Worm (Caenorhabditis elegans) whole organism, L4 larva: Measurements from ENCODE around the gene gcy-22.
A peak's percentile ranks its signal among the peaks of the same experiment; 100 is the strongest.

Experiments used
- D1046.2 ChIP-seq: fragments of 200-800 bp; sonication (Bioruptor generic); IDR thresholded peaks from 2 replicates; pipeline ENCODE4 v1.3.6; 2022; ENCODE audit warnings: missing genetic modification characterization, missing compliant biosample characterization
- F10B5.3 ChIP-seq: sonication (generic microtip); optimal IDR thresholded peaks from 2 replicates; lab custom pipeline; 2016; ENCODE audit warnings: mild to moderate bottlenecking, missing genetic modification characterization, missing compliant biosample characterization
- F26F4.8 ChIP-seq: fragments of 200-800 bp; sonication (Bioruptor generic); conservative IDR thresholded peaks from 2 replicates; pipeline ENCODE4 v1.3.6; 2022; ENCODE audit warnings: missing genetic modification characterization, missing compliant biosample characterization
- F37D6.2 ChIP-seq: sonication (generic microtip); optimal IDR thresholded peaks from 2 replicates; lab custom pipeline; 2016; ENCODE audit warnings: mild to moderate bottlenecking, missing genetic modification characterization, missing compliant biosample characterization
- T26A8.4 ChIP-seq: fragments of 200-800 bp; sonication (Bioruptor generic); IDR thresholded peaks from 2 replicates; pipeline ENCODE4 v1.3.6; 2022; ENCODE audit warnings: missing genetic modification characterization, missing compliant biosample characterization
- Y105C5A.15 ChIP-seq: fragments of 200-800 bp; sonication (Bioruptor generic); IDR thresholded peaks from 2 replicates; pipeline ENCODE4 v1.3.6; 2022; ENCODE audit warnings: missing genetic modification characterization, missing compliant biosample characterization
- Y5F2A.4 ChIP-seq: fragments of 200-800 bp; sonication (Bioruptor generic); optimal IDR thresholded peaks from 2 replicates; lab custom pipeline; 2018; ENCODE audit warnings: mild to moderate bottlenecking, missing genetic modification characterization, missing compliant biosample characterization
- Y75B8A.6 ChIP-seq: fragments of 200-800 bp; sonication (Bioruptor generic); IDR thresholded peaks from 2 replicates; pipeline ENCODE4 v1.3.6; 2022; ENCODE audit warnings: missing genetic modification reagents, missing genetic modification characterization, missing compliant biosample characterization
- ZK337.2 ChIP-seq: fragments of 200-800 bp; sonication (Bioruptor generic); IDR thresholded peaks from 2 replicates; pipeline ENCODE4 v1.3.6; 2022; ENCODE audit warnings: missing genetic modification reagents, missing genetic modification characterization, missing compliant biosample characterization
- ZK546.5 ChIP-seq, 2 experiments: sonication (generic microtip); optimal IDR thresholded peaks; 2 replicates each; lab custom pipeline; 2017; ENCODE audit warnings: missing biosample characterization in 2 of 2, missing genetic modification characterization in 2 of 2
- ama-1 ChIP-seq: fragments of 150-350 bp; optimal IDR thresholded peaks from 2 replicates; lab custom pipeline; 2014; ENCODE audit warnings: inconsistent platforms, mixed read lengths
- arid-1 ChIP-seq: fragments of 200-800 bp; sonication (Bioruptor generic); conservative IDR thresholded peaks from 2 replicates; pipeline ENCODE4 v1.3.6; 2022; ENCODE audit warnings: missing genetic modification reagents, missing genetic modification characterization, missing compliant biosample characterization
- ces-1 ChIP-seq: fragments of 150-350 bp; sonication (generic microtip); optimal IDR thresholded peaks from 4 replicates; lab custom pipeline; 2014; ENCODE audit warnings: missing biosample characterization, missing genetic modification reagents, missing genetic modification characterization
- cey-2 ChIP-seq: sonication (generic microtip); optimal IDR thresholded peaks from 3 replicates; lab custom pipeline; 2017; ENCODE audit warnings: missing genetic modification characterization, mild to moderate bottlenecking, missing compliant biosample characterization, antibody characterized with exemption, borderline replicate concordance; ENCODE audit not compliant: insufficient read depth
- ctbp-1 ChIP-seq: fragments of 200-800 bp; sonication (Bioruptor generic); IDR thresholded peaks from 2 replicates; pipeline ENCODE4 v1.3.6; 2022; ENCODE audit warnings: missing genetic modification reagents, missing genetic modification characterization, missing compliant biosample characterization
- daf-12 ChIP-seq: fragments of 150-350 bp; optimal IDR thresholded peaks from 2 replicates; lab custom pipeline; 2014; ENCODE audit warnings: missing biosample characterization, missing genetic modification reagents, missing genetic modification characterization
- daf-16 ChIP-seq, 3 experiments: sonication (generic microtip); optimal IDR thresholded peaks; 2 replicates each; lab custom pipeline; 2016 to 2017; ENCODE audit warnings: missing genetic modification characterization in 3 of 3, missing genetic modification reagents in 3 of 3, mild to moderate bottlenecking in 2 of 3, missing compliant biosample characterization in 2 of 3, missing biosample characterization in 1 of 3, moderate library complexity in 1 of 3
- dpl-1 ChIP-seq: fragments of 150-350 bp; optimal IDR thresholded peaks from 2 replicates; lab custom pipeline; 2014; ENCODE audit warnings: missing biosample characterization, missing genetic modification reagents, missing genetic modification characterization
- duxl-1 ChIP-seq: sonication (generic microtip); optimal IDR thresholded peaks from 2 replicates; lab custom pipeline; 2016; ENCODE audit warnings: mild to moderate bottlenecking, missing genetic modification characterization, moderate library complexity, missing compliant biosample characterization; ENCODE audit not compliant: poor library complexity
- dve-1 ChIP-seq: sonication (generic microtip); optimal IDR thresholded peaks from 2 replicates; lab custom pipeline; 2017; ENCODE audit warnings: antibody characterized with exemption, mild to moderate bottlenecking, missing genetic modification characterization, missing compliant biosample characterization; ENCODE audit not compliant: insufficient read depth
- egl-27 ChIP-seq: sonication (generic microtip); optimal IDR thresholded peaks from 3 replicates; lab custom pipeline; 2017; ENCODE audit warnings: missing biosample characterization, missing genetic modification reagents, missing genetic modification characterization
- hif-1 ChIP-seq, 2 experiments: sonication (generic microtip); optimal IDR thresholded peaks; 2 replicates each; lab custom pipeline; 2016 to 2017; ENCODE audit warnings: missing compliant biosample characterization in 2 of 2, missing genetic modification characterization in 2 of 2, missing genetic modification reagents in 2 of 2, missing genotype in 2 of 2, mild to moderate bottlenecking in 1 of 2
- hlh-11 ChIP-seq: fragments of 200-800 bp; sonication (Bioruptor generic); optimal IDR thresholded peaks from 2 replicates; lab custom pipeline; 2018; ENCODE audit warnings: mild to moderate bottlenecking, missing genetic modification characterization, missing compliant biosample characterization
- hlh-30 ChIP-seq: sonication (generic microtip); optimal IDR thresholded peaks from 2 replicates; lab custom pipeline; 2017; ENCODE audit warnings: antibody characterized with exemption, mild to moderate bottlenecking, missing genetic modification characterization, missing compliant biosample characterization; ENCODE audit not compliant: insufficient read depth
- hmg-1.1 ChIP-seq: fragments of 200-800 bp; sonication (Bioruptor generic); IDR thresholded peaks from 2 replicates; pipeline ENCODE4 v1.3.6; 2022; ENCODE audit warnings: missing genetic modification reagents, missing genetic modification characterization, missing compliant biosample characterization
- lin-15B ChIP-seq: fragments of 150-350 bp; sonication (generic microtip); optimal IDR thresholded peaks from 3 replicates; lab custom pipeline; 2014; ENCODE audit warnings: missing biosample characterization, missing genetic modification characterization
- lin-29 ChIP-seq: fragments of 200-800 bp; sonication (Bioruptor generic); IDR thresholded peaks from 2 replicates; pipeline ENCODE4 v1.3.6; 2022; ENCODE audit warnings: missing genetic modification reagents, missing genetic modification characterization, missing compliant biosample characterization
- lir-3 ChIP-seq: sonication (generic microtip); optimal IDR thresholded peaks from 2 replicates; lab custom pipeline; 2016; ENCODE audit warnings: mild to moderate bottlenecking, missing genetic modification characterization, missing compliant biosample characterization
- madf-5 ChIP-seq, 2 experiments: fragments of 200-800 bp; sonication (Bioruptor generic); IDR thresholded peaks; 2 replicates each; pipeline ENCODE4 v1.3.6; 2022; ENCODE audit warnings: missing compliant biosample characterization in 2 of 2, missing genetic modification characterization in 2 of 2
- mep-1 ChIP-seq: fragments of 150-350 bp; sonication (generic microtip); optimal IDR thresholded peaks from 3 replicates; lab custom pipeline; 2014; ENCODE audit warnings: missing biosample characterization, missing genetic modification characterization
- mxl-2 ChIP-seq: fragments of 200-800 bp; sonication (Bioruptor generic); conservative IDR thresholded peaks from 2 replicates; pipeline ENCODE4 v1.3.6; 2022; ENCODE audit warnings: missing genetic modification reagents, missing genetic modification characterization, missing compliant biosample characterization
- mxl-3 ChIP-seq: fragments of 200-800 bp; sonication (Bioruptor generic); optimal IDR thresholded peaks from 2 replicates; lab custom pipeline; 2018; ENCODE audit warnings: mild to moderate bottlenecking, missing genetic modification characterization, missing compliant biosample characterization
- nhr-10 ChIP-seq: fragments of 150-350 bp; optimal IDR thresholded peaks from 2 replicates; lab custom pipeline; 2014; ENCODE audit warnings: missing biosample characterization, missing genetic modification characterization
- nhr-111 ChIP-seq: fragments of 200-800 bp; sonication (Bioruptor generic); optimal IDR thresholded peaks from 2 replicates; lab custom pipeline; 2018; ENCODE audit warnings: mild to moderate bottlenecking, missing genetic modification characterization, missing compliant biosample characterization
- nhr-6 ChIP-seq: fragments of 150-350 bp; optimal IDR thresholded peaks from 2 replicates; lab custom pipeline; 2014; ENCODE audit warnings: missing biosample characterization, missing genetic modification characterization
- nhr-77 ChIP-seq: fragments of 150-350 bp; optimal IDR thresholded peaks from 2 replicates; lab custom pipeline; 2014; ENCODE audit warnings: missing biosample characterization, missing genetic modification characterization
- php-3 ChIP-seq: fragments of 200-800 bp; sonication (Bioruptor generic); IDR thresholded peaks from 2 replicates; pipeline ENCODE4 v1.3.6; 2022; ENCODE audit warnings: missing genetic modification reagents, missing genetic modification characterization, missing compliant biosample characterization
- saeg-2 ChIP-seq: fragments of 200-800 bp; sonication (Bioruptor generic); IDR thresholded peaks from 2 replicates; pipeline ENCODE4 v1.3.6; 2022; ENCODE audit warnings: missing genetic modification reagents, missing genetic modification characterization, missing compliant biosample characterization
- sdz-12 ChIP-seq: fragments of 200-800 bp; sonication (Bioruptor generic); optimal IDR thresholded peaks from 2 replicates; lab custom pipeline; 2018; ENCODE audit warnings: mild to moderate bottlenecking, missing genetic modification characterization, missing compliant biosample characterization
- skn-1 ChIP-seq: fragments of 150-350 bp; optimal IDR thresholded peaks from 2 replicates; lab custom pipeline; 2014; ENCODE audit warnings: missing biosample characterization, missing genetic modification characterization
- snpc-1.2 ChIP-seq: fragments of 200-800 bp; sonication (Bioruptor generic); IDR thresholded peaks from 2 replicates; pipeline ENCODE4 v1.3.6; 2022; ENCODE audit warnings: missing genetic modification reagents, missing genetic modification characterization, missing compliant biosample characterization
- tag-97 ChIP-seq: fragments of 200-800 bp; sonication (Bioruptor generic); IDR thresholded peaks from 2 replicates; pipeline ENCODE4 v1.3.6; 2022; ENCODE audit warnings: missing genetic modification characterization, missing compliant biosample characterization
- unc-130 ChIP-seq: sonication (generic microtip); optimal IDR thresholded peaks from 2 replicates; lab custom pipeline; 2016; ENCODE audit warnings: missing genetic modification reagents, missing genetic modification characterization, missing compliant biosample characterization
- unc-39 ChIP-seq: sonication (generic microtip); optimal IDR thresholded peaks from 2 replicates; lab custom pipeline; 2017; ENCODE audit warnings: missing biosample characterization, missing genetic modification characterization
- unc-62 ChIP-seq, 3 experiments: fragments of 150-350 bp in 1 of 3; sonication (generic microtip); optimal IDR thresholded peaks in 2 of 3; peaks in 1 of 3; 1 replicate in 1 of 3; 2 replicates in 2 of 3; lab custom pipeline; 2014 to 2017; ENCODE audit warnings: missing biosample characterization in 3 of 3, missing genetic modification characterization in 3 of 3, missing genetic modification reagents in 3 of 3, missing genotype in 1 of 3
- vab-7 ChIP-seq: fragments of 200-800 bp; sonication (Bioruptor generic); IDR thresholded peaks from 2 replicates; pipeline ENCODE4 v1.3.6; 2022; ENCODE audit warnings: missing genetic modification reagents, missing genetic modification characterization, missing compliant biosample characterization
- zfp-2 ChIP-seq: sonication (generic microtip); optimal IDR thresholded peaks from 2 replicates; lab custom pipeline; 2016; ENCODE audit warnings: mild to moderate bottlenecking, missing genetic modification characterization, missing compliant biosample characterization

The gcy-22 gene

DNA sequence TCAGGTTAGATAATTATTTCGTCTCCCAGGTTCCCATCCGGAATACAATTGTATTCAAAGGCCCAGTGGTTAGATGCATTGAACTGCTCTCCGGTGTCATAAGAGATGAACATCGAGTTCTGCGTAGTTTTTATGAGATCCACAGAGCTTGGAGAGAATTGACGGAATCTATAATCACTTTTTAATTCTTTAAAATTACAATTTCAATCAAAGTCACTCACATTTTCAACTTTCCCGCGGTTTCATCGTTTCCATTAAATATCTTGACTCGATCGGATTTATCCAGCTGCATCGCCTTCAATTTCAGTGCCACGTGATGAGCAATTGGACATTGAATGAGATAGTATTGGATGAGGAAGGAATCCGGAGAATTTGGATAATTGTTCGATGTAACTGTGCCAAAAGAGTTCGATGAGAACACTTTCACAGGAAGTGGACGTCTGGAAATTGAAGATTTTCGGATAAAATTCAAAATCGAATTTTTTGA lies 22.9 kb upstream of the gcy-22 start (continued):
- TF ChIP-seq skn-1 (tag; lab: Kevin White, UChicago) (no peak), daf-12 (no peak), Y105C5A.15 (GFP tag; lab: Robert Waterston, UW) (no peak), hmg-1.1 (GFP tag; lab: Robert Waterston, UW) (0 out of 2 replicates have a peak, but pooled peaks have one; percentile 26), mep-1 (tag; lab: Kevin White, UChicago) (peak; percentile 39), hif-1 (tag; optimal IDR thresholded peaks at IDR 0.05; lab: Kevin White, UChicago) (no peak), snpc-1.2 (GFP tag; lab: Robert Waterston, UW) (no peak), unc-39 (tag; lab: Kevin White, UChicago) (no peak), cey-2 (tag; lab: Kevin White, UChicago) (no peak), ama-1 (peak; percentile 79), T26A8.4 (GFP tag; lab: Robert Waterston, UW) (peak; percentile 51; the same call in 1 of the 2 replicates), Y5F2A.4 (GFP tag; lab: Kevin White, UChicago) (no peak), F10B5.3 (tag; lab: Kevin White, UChicago) (peak; percentile 54), unc-130 (peak; percentile 6), D1046.2 (peak; percentile 28; the same call in 1 of the 2 replicates), nhr-111 (peak; percentile 17), ces-1 (no peak), nhr-6 (tag; lab: Kevin White, UChicago) (no peak), vab-7 (GFP tag; lab: Robert Waterston, UW) (no peak), ctbp-1 (peak; percentile 38), saeg-2 (no peak), duxl-1 (tag; lab: Kevin White, UChicago) (peak; percentile 56), php-3 (GFP tag; lab: Robert Waterston, UW) (no peak), dve-1 (tag; lab: Kevin White, UChicago) (peak; percentile 26), nhr-10 (tag; lab: Kevin White, UChicago) (no peak), lir-3 (no peak), dpl-1 (no peak), hlh-30 (peak; percentile 36), zfp-2 (tag; lab: Kevin White, UChicago) (no peak), Y75B8A.6 (no peak; the same call in 1 of the 2 replicates), hlh-11 (tag; lab: Kevin White, UChicago) (no peak), daf-16 (GFP tag; optimal IDR thresholded peaks at IDR 0.05; lab: Kevin White, UChicago) (peak in 1 of 2 experiments; percentile 63), daf-16 (tag; optimal IDR thresholded peaks at IDR 0.05; lab: Kevin White, UChicago) (peak; percentile 9), mxl-3 (GFP tag; lab: Kevin White, UChicago) (no peak), arid-1 (peak; percentile 70; the same call in 1 of the 2 replicates), F37D6.2 (tag; lab: Kevin White, UChicago) (no peak), sdz-12 (GFP tag; lab: Kevin White, UChicago) (peak; percentile 51), tag-97 (GFP tag; lab: Robert Waterston, UW) (no peak), egl-27 (no peak), mxl-2 (GFP tag; lab: Robert Waterston, UW) (no peak)
- TF ChIP-seq, all 104 proteins: peak for 26

DNA sequence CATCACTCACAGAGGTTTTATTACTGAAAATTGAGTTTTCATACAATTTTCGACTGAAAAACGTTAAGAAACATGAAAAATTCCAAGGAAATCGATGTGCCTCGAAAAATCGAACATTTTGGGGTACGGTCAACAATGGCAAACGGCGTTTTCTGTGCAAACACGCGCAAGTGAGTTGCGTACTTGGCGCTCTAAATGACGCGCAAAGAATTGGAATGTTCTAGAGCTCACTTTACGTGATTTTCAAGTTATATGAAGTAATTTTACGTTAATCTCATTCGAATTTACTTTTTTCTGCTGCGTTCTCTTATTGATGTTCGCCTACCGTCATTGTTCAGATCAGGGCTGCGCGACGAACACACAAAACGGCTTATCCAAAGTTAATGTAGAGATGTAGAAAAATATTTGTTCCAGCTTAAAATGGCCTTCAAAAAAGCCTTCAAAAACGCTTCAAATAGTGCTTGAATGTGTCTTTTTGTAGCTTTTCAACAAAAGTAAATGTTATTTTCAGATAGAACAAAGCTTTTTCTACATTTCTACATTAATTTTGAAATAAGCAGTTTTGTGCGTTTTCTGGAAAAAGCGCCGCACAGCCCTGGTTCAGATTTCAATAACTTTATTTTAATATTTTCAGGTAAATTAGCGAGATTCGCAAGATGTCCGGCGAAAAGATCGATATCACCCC lies 20.8 kb upstream of the gcy-22 start, which contains the start of the genes F31D4.2 and fkb-6:
TSS of gene F31D4.2 (minus strand) at position 23 of the 685 bp plus-strand sequence.
TSS of gene fkb-6 (plus strand) at position 635 of the 685 bp plus-strand sequence.
- TF ChIP-seq unc-62 (GFP tag; optimal IDR thresholded peaks at IDR 0.05 in 1 of 2; lab: Kevin White, UChicago) (peak in 1 of 2 experiments; percentile 99), unc-62 (tag; optimal IDR thresholded peaks at IDR 0.05; lab: Kevin White, UChicago) (no peak), daf-12 (no peak), hmg-1.1 (GFP tag; lab: Robert Waterston, UW) (peak; percentile 61; the same call in 1 of the 2 replicates), lin-15B (tag; lab: Kevin White, UChicago) (no peak), egl-27 (no peak), F10B5.3 (tag; lab: Kevin White, UChicago) (no peak), nhr-10 (tag; lab: Kevin White, UChicago) (no peak), saeg-2 (no peak), arid-1 (peak; percentile 68; the same call in 1 of the 2 replicates), ZK337.2 (GFP tag; lab: Robert Waterston, UW) (no peak), lin-29 (GFP tag; lab: Robert Waterston, UW) (no peak), hif-1 (tag; optimal IDR thresholded peaks at IDR 0.05; lab: Kevin White, UChicago) (peak; percentile 25 to 96), ZK546.5 (tag; optimal IDR thresholded peaks at IDR 0.05; lab: Kevin White, UChicago) (no peak), nhr-77 (tag; lab: Kevin White, UChicago) (no peak), F37D6.2 (tag; lab: Kevin White, UChicago) (peak; percentile 11), F26F4.8 (GFP tag; lab: Robert Waterston, UW) (no peak), madf-5 (GFP tag; IDR thresholded peaks at IDR 0.05; lab: Robert Waterston, UW) (no peak)
